Fruit fly (Drosophila melanogaster): ENCODE results near the gene CG3407.

The CG3407 gene

dm6 chr2L:3802818-3803456 is 10.3 kb downstream of the CG3407 start (continued):
- TF ChIP-seq disco-r (GFP tag; optimal IDR thresholded peaks at IDR 0.05) = no peak
- no peak for TF ChIP-seq CG7963 (GFP tag; IDR thresholded peaks at IDR 0.05; ENCODE audit: partially characterized antibody)
- TF ChIP-seq CG17829 (tag; optimal IDR thresholded peaks at IDR 0.05) = peak; percentile 73
- peak; percentile 70 for TF ChIP-seq CG12299 (tag; optimal IDR thresholded peaks at IDR 0.05)
- TF ChIP-seq CG13424 (tag; optimal IDR thresholded peaks at IDR 0.05) = peak; percentile 77
- TF ChIP-seq CG2875 (GFP tag; optimal IDR thresholded peaks at IDR 0.05) = peak; percentile 48
- TF ChIP-seq twi (tag; optimal IDR thresholded peaks at IDR 0.05) = no peak
- TF ChIP-seq gce (GFP tag; IDR thresholded peaks at IDR 0.05) = peak; percentile 46; the same call in 1 of the 3 replicates
- TF ChIP-seq hbn (GFP tag; IDR thresholded peaks at IDR 0.05; ENCODE audit: partially characterized antibody) = no peak
- no peak for TF ChIP-seq CG11093 (GFP tag; IDR thresholded peaks at IDR 0.05)
- TF ChIP-seq CG7745 (tag; optimal IDR thresholded peaks at IDR 0.05) = no peak
- peak; percentile 35 for TF ChIP-seq BEAF-32 (GFP tag; optimal IDR thresholded peaks at IDR 0.05)
- TF ChIP-seq Six4 (GFP tag; optimal IDR thresholded peaks at IDR 0.05) = peak; percentile 39
- no peak for TF ChIP-seq Tbp (GFP tag; optimal IDR thresholded peaks at IDR 0.05)
- no peak for TF ChIP-seq CG2129 (GFP tag; IDR thresholded peaks at IDR 0.05; ENCODE audit: partially characterized antibody)
- no peak for TF ChIP-seq HmgD (GFP tag; optimal IDR thresholded peaks at IDR 0.05)
- peak; percentile 52; the same call in 1 of the 2 replicates for TF ChIP-seq Taf1 (GFP tag; IDR thresholded peaks at IDR 0.05)
- TF ChIP-seq CG10209 (GFP tag; optimal IDR thresholded peaks at IDR 0.05) = peak; percentile 62
- peak; percentile 34 for TF ChIP-seq CG15696 (tag; optimal IDR thresholded peaks at IDR 0.05)
- TF ChIP-seq CG34422 (GFP tag; IDR thresholded peaks at IDR 0.05) = 0 out of 3 replicates have a peak, but pooled peaks have one; percentile 43
- TF ChIP-seq ci (GFP tag; IDR thresholded peaks at IDR 0.05) = peak; percentile 87
- TF ChIP-seq CG10654 (GFP tag; optimal IDR thresholded peaks at IDR 0.05) = peak; percentile 38
- peak; percentile 82 for TF ChIP-seq tap (tag; optimal IDR thresholded peaks at IDR 0.05)
- peak; percentile 84 for TF ChIP-seq CG8924 (tag; optimal IDR thresholded peaks at IDR 0.05)
- TF ChIP-seq fru (optimal IDR thresholded peaks at IDR 0.05) = no peak
- TF ChIP-seq cato (GFP tag; optimal IDR thresholded peaks at IDR 0.05; ENCODE audit: borderline replicate concordance) = peak; percentile 44
- peak; percentile 87 for TF ChIP-seq exex (tag; optimal IDR thresholded peaks at IDR 0.05)
- TF ChIP-seq fd102C (GFP tag; optimal IDR thresholded peaks at IDR 0.05) = no peak
- no peak for TF ChIP-seq TFAM (GFP tag; optimal IDR thresholded peaks at IDR 0.05)
- TF ChIP-seq CG11696 (GFP tag; IDR thresholded peaks at IDR 0.05) = peak; percentile 67
- peak; percentile 54; the same call in 1 of the 2 replicates for TF ChIP-seq H2.0 (GFP tag; IDR thresholded peaks at IDR 0.05)
- TF ChIP-seq Atf-2 (GFP tag; optimal IDR thresholded peaks at IDR 0.05) = no peak
- peak; percentile 18 for TF ChIP-seq CG2202 (tag; optimal IDR thresholded peaks at IDR 0.05)
- no peak for TF ChIP-seq CG33557 (GFP tag; optimal IDR thresholded peaks at IDR 0.05)
- TF ChIP-seq fd3F (GFP tag; optimal IDR thresholded peaks at IDR 0.05) = peak; percentile 66
- TF ChIP-seq CG17186 (GFP tag; optimal IDR thresholded peaks at IDR 0.05) = no peak
- no peak for TF ChIP-seq pfk (GFP tag; optimal IDR thresholded peaks at IDR 0.05)
- TF ChIP-seq pb (GFP tag; optimal IDR thresholded peaks at IDR 0.05) = no peak
- peak; percentile 14 for TF ChIP-seq kni (GFP tag; optimal IDR thresholded peaks at IDR 0.05)
- TF ChIP-seq CG3281 (GFP tag; optimal IDR thresholded peaks at IDR 0.05) = peak; percentile 25
- TF ChIP-seq esg (GFP tag; conservative IDR thresholded peaks at IDR 0.05) = 0 out of 2 replicates have a peak, but pooled peaks have one; percentile 29
- no peak for TF ChIP-seq CG4404 (GFP tag; IDR thresholded peaks at IDR 0.05)
- TF ChIP-seq ash1 (GFP tag; optimal IDR thresholded peaks at IDR 0.05) = no peak
- no peak for TF ChIP-seq sc (optimal IDR thresholded peaks at IDR 0.05)
- no peak for TF ChIP-seq sc (GFP tag; optimal IDR thresholded peaks at IDR 0.05)
- no peak for TF ChIP-seq CG15601 (tag; optimal IDR thresholded peaks at IDR 0.05)
- peak; percentile 29 for TF ChIP-seq CG18764 (GFP tag; optimal IDR thresholded peaks at IDR 0.05)
- no peak for TF ChIP-seq ac (GFP tag; optimal IDR thresholded peaks at IDR 0.05)
- no peak for TF ChIP-seq HHEX (GFP tag; optimal IDR thresholded peaks at IDR 0.05)
- peak; percentile 47 for TF ChIP-seq zen (tag; optimal IDR thresholded peaks at IDR 0.05)

Data from whole organism, embryonic.